Worm (Caenorhabditis elegans): ENCODE results near the gene ZK666.2.

ce11 chrII:10505949-10506348 is 34.3 kb upstream of the ZK666.2 start:
- no peak for TF ChIP-seq ztf-29 (GFP tag; IDR thresholded peaks at IDR 0.05)
- TF ChIP-seq flt-1 (GFP tag; IDR thresholded peaks at IDR 0.05): no peak
- no peak for TF ChIP-seq cog-1 (tag; optimal IDR thresholded peaks at IDR 0.05)
- no peak for TF ChIP-seq T22C8.4 (GFP tag; IDR thresholded peaks at IDR 0.05)
- TF ChIP-seq ztf-23 (GFP tag; IDR thresholded peaks at IDR 0.05): no peak
- no peak for TF ChIP-seq tab-1 (GFP tag; IDR thresholded peaks at IDR 0.05)
- TF ChIP-seq med-1 (GFP tag; optimal IDR thresholded peaks at IDR 0.05; ENCODE audit: insufficient read depth): no peak
- TF ChIP-seq ref-1 (GFP tag; conservative IDR thresholded peaks at IDR 0.05): no peak

Data from whole organism, midembryonic.